Fruit fly (Drosophila melanogaster): ENCODE data around the gene sordd1.

sordd1 gene

dm6 chrX:15760447-15761297, 35.2 kb downstream of the sordd1 start, which contains the start of the genes Graf and mRpL3 (continued):
- TF ChIP-seq Six4 (GFP tag; optimal IDR thresholded peaks at IDR 0.05) (no peak), CHES-1-like (GFP tag; optimal IDR thresholded peaks at IDR 0.05) (peak; percentile 20), H15 (GFP tag; IDR thresholded peaks at IDR 0.05) (no peak), crp (GFP tag; optimal IDR thresholded peaks at IDR 0.05) (no peak), Dip3 (GFP tag; optimal IDR thresholded peaks at IDR 0.05) (no peak), BtbVII (GFP tag; optimal IDR thresholded peaks at IDR 0.05) (no peak), CG14050 (GFP tag; IDR thresholded peaks at IDR 0.05) (no peak), cg (GFP tag; optimal IDR thresholded peaks at IDR 0.05) (peak; percentile 41), CG8089 (GFP tag; optimal IDR thresholded peaks at IDR 0.05) (no peak), CG34422 (GFP tag; IDR thresholded peaks at IDR 0.05) (no peak), HmgD (GFP tag; optimal IDR thresholded peaks at IDR 0.05) (no peak), mld (GFP tag; IDR thresholded peaks at IDR 0.05; ENCODE audit: partially characterized antibody) (peak; percentile 92), CG11723 (GFP tag; optimal IDR thresholded peaks at IDR 0.05) (no peak), CG9817 (tag; optimal IDR thresholded peaks at IDR 0.05) (no peak), CG13287 (GFP tag; IDR thresholded peaks at IDR 0.05; ENCODE audit: partially characterized antibody) (peak; percentile 86), Stat92E (GFP tag; optimal IDR thresholded peaks at IDR 0.05) (no peak), Doc3 (GFP tag; IDR thresholded peaks at IDR 0.05; ENCODE audit: partially characterized antibody) (peak; percentile 80), CG12391 (tag; optimal IDR thresholded peaks at IDR 0.05) (no peak), CG10274 (GFP tag; optimal IDR thresholded peaks at IDR 0.05) (no peak), CG30020 (tag; optimal IDR thresholded peaks at IDR 0.05) (peak; percentile 96), scrt (GFP tag; optimal IDR thresholded peaks at IDR 0.05) (peak; percentile 61), CG13775 (GFP tag; optimal IDR thresholded peaks at IDR 0.05) (peak; percentile 5), CG31365 (tag; optimal IDR thresholded peaks at IDR 0.05) (no peak), CG11504 (tag; optimal IDR thresholded peaks at IDR 0.05) (no peak), CG12942 (GFP tag; optimal IDR thresholded peaks at IDR 0.05) (no peak), crc (GFP tag; optimal IDR thresholded peaks at IDR 0.05) (no peak), Hmr (GFP tag; optimal IDR thresholded peaks at IDR 0.05) (no peak), gfzf (GFP tag; optimal IDR thresholded peaks at IDR 0.05) (peak; percentile 35), CG11085 (GFP tag; IDR thresholded peaks at IDR 0.05) (no peak), chinmo (GFP tag; IDR thresholded peaks at IDR 0.05; ENCODE audit: partially characterized antibody) (peak; percentile 94), CG15479 (GFP tag; optimal IDR thresholded peaks at IDR 0.05) (no peak), CG8281 (tag; optimal IDR thresholded peaks at IDR 0.05) (no peak), Ada2b (GFP tag; IDR thresholded peaks at IDR 0.05) (no peak), Nf-YA (GFP tag; IDR thresholded peaks at IDR 0.05) (no peak), CG2120 (GFP tag; optimal IDR thresholded peaks at IDR 0.05) (peak; percentile 5), CG4282 (GFP tag; optimal IDR thresholded peaks at IDR 0.05) (no peak), MESR4 (GFP tag; optimal IDR thresholded peaks at IDR 0.05) (peak; percentile 45), CG1832 (GFP tag; optimal IDR thresholded peaks at IDR 0.05) (no peak), dysf (GFP tag; IDR thresholded peaks at IDR 0.05) (no peak), CG13624 (GFP tag; optimal IDR thresholded peaks at IDR 0.05) (no peak), Hr78 (GFP tag; optimal IDR thresholded peaks at IDR 0.05) (peak in 1 of 2 experiments; percentile 23), Kr (GFP tag; optimal IDR thresholded peaks at IDR 0.05) (no peak), ac (GFP tag; optimal IDR thresholded peaks at IDR 0.05) (no peak), Sox102F (GFP tag; optimal IDR thresholded peaks at IDR 0.05) (no peak), CG1647 (GFP tag; optimal IDR thresholded peaks at IDR 0.05) (no peak), pzg (GFP tag; optimal IDR thresholded peaks at IDR 0.05) (peak; percentile 34), TFAM (GFP tag; optimal IDR thresholded peaks at IDR 0.05) (no peak), Gug (GFP tag; IDR thresholded peaks at IDR 0.05) (no peak)
